Worm (Caenorhabditis elegans) whole organism, midembryonic: ENCODE results near the gene snpn-1.

Source experiments
- T22C8.4 ChIP-seq: fragments of 200-800 bp; sonication (Bioruptor generic); IDR thresholded peaks from 2 replicates; pipeline ENCODE4 v1.3.6; 2022; ENCODE audit warnings: missing genetic modification characterization, missing compliant biosample characterization
- cog-1 ChIP-seq: sonication (generic microtip); optimal IDR thresholded peaks from 2 replicates; lab custom pipeline; 2016; ENCODE audit warnings: missing genetic modification characterization, missing compliant biosample characterization
- flt-1 ChIP-seq: fragments of 200-800 bp; sonication (Bioruptor generic); IDR thresholded peaks from 2 replicates; pipeline ENCODE4 v1.3.6; 2022; ENCODE audit warnings: missing genetic modification characterization, missing compliant biosample characterization
- med-1 ChIP-seq: sonication (generic microtip); optimal IDR thresholded peaks from 2 replicates; lab custom pipeline; 2017; ENCODE audit warnings: missing genetic modification characterization, mild to moderate bottlenecking, missing compliant biosample characterization, antibody characterized with exemption, missing genetic modification reagents; ENCODE audit not compliant: insufficient read depth
- ref-1 ChIP-seq: fragments of 200-800 bp; sonication (Bioruptor generic); conservative IDR thresholded peaks from 2 replicates; pipeline ENCODE4 v1.3.6; 2022; ENCODE audit warnings: missing genetic modification reagents, missing genetic modification characterization, missing compliant biosample characterization
- tab-1 ChIP-seq: fragments of 200-800 bp; sonication (Bioruptor generic); IDR thresholded peaks from 2 replicates; pipeline ENCODE4 v1.3.6; 2022; ENCODE audit warnings: missing genetic modification characterization, missing compliant biosample characterization

ce11 chrIV:5077918-5078317 lies 12.9 kb downstream of the snpn-1 start:
- TF ChIP-seq ref-1, result no peak
- 0 out of 2 replicates have a peak, but pooled peaks have one; percentile 22 for TF ChIP-seq tab-1
- no peak for TF ChIP-seq flt-1 (GFP tag; lab: Robert Waterston, UW)
- no peak for TF ChIP-seq cog-1
- TF ChIP-seq T22C8.4 (GFP tag; lab: Robert Waterston, UW), result no peak
- TF ChIP-seq med-1 (GFP tag; lab: Kevin White, UChicago), result no peak
